Worm (Caenorhabditis elegans) whole organism, L1 larva: Measurements from ENCODE around the gene ppm-1.D.
A peak's percentile ranks its signal among the peaks of the same experiment; 100 is the strongest.

Experiments used
- efl-1 ChIP-seq, 4 experiments: fragments of 150-350 bp; optimal IDR thresholded peaks in 3 of 4; peaks in 1 of 4; 1 replicate in 1 of 4; 2 replicates in 3 of 4; lab custom pipeline; 2014; ENCODE audit warnings: missing biosample characterization in 2 of 4, missing genetic modification characterization in 2 of 4, missing genetic modification reagents in 2 of 4
- fkh-10 ChIP-seq: sonication (generic microtip); optimal IDR thresholded peaks from 2 replicates; lab custom pipeline; 2017; ENCODE audit warnings: missing biosample characterization, missing genetic modification reagents, missing genetic modification characterization
- irx-1 ChIP-seq: sonication (generic microtip); optimal IDR thresholded peaks from 2 replicates; lab custom pipeline; 2016; ENCODE audit warnings: missing genetic modification characterization, missing compliant biosample characterization
- lin-14 ChIP-seq: fragments of 200-800 bp; sonication (Bioruptor generic); optimal IDR thresholded peaks from 2 replicates; lab custom pipeline; 2018; ENCODE audit warnings: mild to moderate bottlenecking, missing genetic modification characterization, moderate library complexity, missing compliant biosample characterization
- nhr-11 ChIP-seq: fragments of 150-350 bp; optimal IDR thresholded peaks from 2 replicates; lab custom pipeline; 2014; ENCODE audit warnings: missing biosample characterization, missing genetic modification characterization

The ppm-1.D gene

ce11 chrIII:2391704-2392103 lies 60.3 kb downstream of the ppm-1.D start:
- TF ChIP-seq fkh-10 (peak; percentile 38), efl-1 (optimal IDR thresholded peaks at IDR 0.05; lab: Kevin White, UChicago) (no peak), efl-1 (GFP tag; optimal IDR thresholded peaks at IDR 0.05 in 1 of 2; lab: Kevin White, UChicago) (peak in 1 of 2 experiments; percentile 72), nhr-11 (tag; lab: Kevin White, UChicago) (no peak), irx-1 (tag; lab: Kevin White, UChicago) (no peak), lin-14 (GFP tag; lab: Kevin White, UChicago) (peak; percentile 72)
- TF ChIP-seq, all 84 proteins: peak for 3
